Worm (Caenorhabditis elegans) whole organism, young adult: ENCODE results near the gene pals-17.

Source experiments
- ama-1 ChIP-seq, 3 experiments: fragments of 150-350 bp in 1 of 3; sonication (generic microtip) in 2 of 3; optimal IDR thresholded peaks; 2 replicates each; lab custom pipeline; 2014 to 2018; ENCODE audit warnings: missing biosample characterization in 2 of 3, missing genetic modification characterization in 2 of 3, missing genetic modification reagents in 2 of 3
- aptf-3 ChIP-seq: fragments of 200-800 bp; sonication (Bioruptor generic); IDR thresholded peaks from 2 replicates; pipeline ENCODE4 v1.3.6; 2022; ENCODE audit warnings: missing genetic modification characterization, missing compliant biosample characterization
- bed-2 ChIP-seq: fragments of 200-800 bp; sonication (Bioruptor generic); IDR thresholded peaks from 2 replicates; pipeline ENCODE4 v1.3.6; 2022; ENCODE audit warnings: missing genetic modification reagents, missing genetic modification characterization, missing compliant biosample characterization
- efl-1 ChIP-seq: fragments of 150-350 bp; optimal IDR thresholded peaks from 2 replicates; lab custom pipeline; 2014; ENCODE audit warnings: missing biosample characterization, missing genetic modification reagents, missing genetic modification characterization
- hsf-1 ChIP-seq: fragments of 200-800 bp; sonication (Bioruptor generic); IDR thresholded peaks from 2 replicates; pipeline ENCODE4 v1.3.6; 2022; ENCODE audit warnings: missing genetic modification reagents, missing genetic modification characterization, missing compliant biosample characterization
- lin-35 ChIP-seq, 3 experiments: fragments of 150-350 bp in 2 of 3; sonication (generic microtip) in 1 of 3; optimal IDR thresholded peaks; 2 replicates each; lab custom pipeline; 2014 to 2018; ENCODE audit warnings: missing biosample characterization in 3 of 3, missing genetic modification characterization in 3 of 3, missing genetic modification reagents in 3 of 3
- lin-40 ChIP-seq: sonication (generic microtip); optimal IDR thresholded peaks from 2 replicates; lab custom pipeline; 2016; ENCODE audit warnings: missing genetic modification characterization, mild to moderate bottlenecking, missing compliant biosample characterization, missing genotype, missing genetic modification reagents
- sea-2 ChIP-seq: fragments of 200-800 bp; sonication (Bioruptor generic); IDR thresholded peaks from 2 replicates; pipeline ENCODE4 v1.3.6; 2022; ENCODE audit warnings: missing genetic modification characterization, missing compliant biosample characterization
- snpc-1.3 ChIP-seq: sonication (generic microtip); optimal IDR thresholded peaks from 2 replicates; lab custom pipeline; 2017; ENCODE audit warnings: missing genetic modification characterization, mild to moderate bottlenecking, missing compliant biosample characterization, antibody characterized with exemption, moderate library complexity, missing genotype, missing genetic modification reagents; ENCODE audit not compliant: insufficient read depth
- unc-130 ChIP-seq: sonication (generic microtip); optimal IDR thresholded peaks from 2 replicates; lab custom pipeline; 2016; ENCODE audit warnings: missing genetic modification reagents, missing genetic modification characterization, missing compliant biosample characterization
- unc-62 ChIP-seq: fragments of 150-350 bp; optimal IDR thresholded peaks from 2 replicates; lab custom pipeline; 2014; ENCODE audit warnings: missing biosample characterization, missing genetic modification reagents, missing genetic modification characterization
- xnd-1 ChIP-seq: sonication (generic microtip); optimal IDR thresholded peaks from 2 replicates; lab custom pipeline; 2016; ENCODE audit warnings: missing genotype, missing genetic modification reagents, missing genetic modification characterization, missing compliant biosample characterization

ce11 chrIII:1416571-1416970 is 24.9 kb upstream of the pals-17 start:
- TF ChIP-seq efl-1 (no peak), ama-1 (optimal IDR thresholded peaks at IDR 0.05; lab: Kevin White, UChicago) (no peak), ama-1 (GFP tag; optimal IDR thresholded peaks at IDR 0.05; lab: Kevin White, UChicago) (no peak), lin-35 (GFP tag; optimal IDR thresholded peaks at IDR 0.05; lab: Kevin White, UChicago) (no peak), lin-40 (tag; lab: Kevin White, UChicago) (no peak), unc-130 (no peak), aptf-3 (GFP tag; lab: Robert Waterston, UW) (no peak), xnd-1 (no peak), bed-2 (GFP tag; lab: Robert Waterston, UW) (no peak), snpc-1.3 (no peak), hsf-1 (GFP tag; lab: Robert Waterston, UW) (no peak), unc-62 (GFP tag; lab: Kevin White, UChicago) (no peak), sea-2 (GFP tag; lab: Robert Waterston, UW) (no peak)
